Worm (Caenorhabditis elegans): ENCODE measurements around the gene F45D11.5.
A peak's percentile ranks its signal among the peaks of the same experiment; 100 is the strongest.
"Not testable (repeated sequence)": the region's sequence is repeated elsewhere in the genome, so short reads cannot be mapped to it uniquely, and the experiment has no call there.

Gene F45D11.5

DNA sequence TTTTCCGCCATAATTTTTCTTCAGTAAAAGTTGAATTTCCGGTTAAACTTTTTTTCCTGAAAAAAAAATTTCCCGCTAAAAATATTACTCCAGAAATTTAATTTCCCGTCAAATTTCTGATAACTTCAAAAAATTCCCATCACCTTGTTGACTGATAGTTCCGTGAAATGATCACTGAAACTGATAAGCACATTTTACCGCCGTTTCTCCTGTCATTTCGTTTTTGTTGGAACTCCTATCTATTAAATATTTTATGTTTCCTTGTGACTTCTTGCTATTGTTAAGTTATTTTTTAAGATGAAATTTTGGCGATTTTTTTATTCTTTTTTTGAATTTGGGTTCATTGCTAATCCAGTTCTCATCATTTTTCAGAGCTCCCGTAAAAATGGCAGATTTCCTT is 27.1 kb downstream of the F45D11.5 start, which contains the start of gene math-34 (continued):
- TF ChIP-seq lin-1 (GFP tag; IDR thresholded peaks at IDR 0.05) (no peak), vab-7 (GFP tag; IDR thresholded peaks at IDR 0.05) (no peak), hif-1 (tag; optimal IDR thresholded peaks at IDR 0.05) (no peak), nhr-10 (tag; optimal IDR thresholded peaks at IDR 0.05) (no peak), mdt-29 (GFP tag; IDR thresholded peaks at IDR 0.05) (no peak), set-16 (GFP tag; IDR thresholded peaks at IDR 0.05) (no peak), nhr-111 (GFP tag; optimal IDR thresholded peaks at IDR 0.05) (no peak), lir-3 (tag; optimal IDR thresholded peaks at IDR 0.05) (no peak), sdz-12 (GFP tag; optimal IDR thresholded peaks at IDR 0.05) (no peak), aly-2 (tag; optimal IDR thresholded peaks at IDR 0.05) (no peak), ZK337.2 (GFP tag; IDR thresholded peaks at IDR 0.05) (no peak), pqm-1 (tag; optimal IDR thresholded peaks at IDR 0.05) (peak; percentile 52)

DNA sequence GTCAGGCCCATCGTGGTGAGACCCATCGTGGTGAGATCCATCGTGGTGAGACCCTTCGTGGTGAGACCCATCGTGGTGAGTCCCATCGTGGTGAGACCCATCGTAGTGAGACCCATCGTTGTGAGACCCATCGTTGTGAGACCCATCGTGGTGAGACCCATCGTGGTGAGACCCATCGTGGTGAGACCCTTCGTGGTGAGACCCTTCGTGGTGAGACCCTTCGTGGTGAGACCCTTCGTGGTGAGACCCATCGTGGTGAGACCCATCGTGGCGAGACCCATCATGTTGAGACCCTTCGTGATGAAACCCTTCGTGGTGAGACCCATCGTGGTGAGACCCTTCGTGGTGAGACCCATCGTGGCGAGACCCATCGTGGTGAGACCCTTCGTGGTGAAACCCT is 33.0 kb downstream of the F45D11.5 start:
- TF ChIP-seq lim-7 (GFP tag; IDR thresholded peaks at IDR 0.05) (0 out of 2 replicates have a peak, but pooled peaks have one; percentile 57), set-16 (GFP tag; IDR thresholded peaks at IDR 0.05) (peak; percentile 60; the same call in 1 of the 2 replicates)

ce11 chrII:1040464-1040863 is 39.0 kb downstream of the F45D11.5 start, which contains the start of gene fbxb-39:
Gene fbxb-39 (minus strand): TSS chrII:1040564.
- TF ChIP-seq nhr-77 (tag; optimal IDR thresholded peaks at IDR 0.05) (no peak), nhr-111 (GFP tag; optimal IDR thresholded peaks at IDR 0.05) (no peak), daf-16 (GFP tag; optimal IDR thresholded peaks at IDR 0.05) (no peak), daf-16 (tag; optimal IDR thresholded peaks at IDR 0.05) (no peak), unc-62 (GFP tag; optimal IDR thresholded peaks at IDR 0.05 in 1 of 2) (no peak), unc-62 (tag; optimal IDR thresholded peaks at IDR 0.05) (no peak), mes-2 (tag; optimal IDR thresholded peaks at IDR 0.05; ENCODE audit: poor library complexity, severe bottlenecking) (no peak), T26A8.4 (GFP tag; IDR thresholded peaks at IDR 0.05) (no peak), ztf-7 (tag; optimal IDR thresholded peaks at IDR 0.05) (no peak), F44E2.7 (GFP tag; IDR thresholded peaks at IDR 0.05) (no peak), D1046.2 (GFP tag; IDR thresholded peaks at IDR 0.05) (no peak), zag-1 (tag; optimal IDR thresholded peaks at IDR 0.05) (no peak), aly-2 (tag; optimal IDR thresholded peaks at IDR 0.05) (no peak), ztf-11 (tag; optimal IDR thresholded peaks at IDR 0.05) (no peak), mdt-29 (GFP tag; IDR thresholded peaks at IDR 0.05) (no peak), ceh-32 (tag; optimal IDR thresholded peaks at IDR 0.05; ENCODE audit: poor library complexity) (no peak), mxl-2 (GFP tag; conservative IDR thresholded peaks at IDR 0.05) (no peak), dve-1 (tag; optimal IDR thresholded peaks at IDR 0.05; ENCODE audit: insufficient read depth) (no peak), lsy-2 (tag; optimal IDR thresholded peaks at IDR 0.05) (no peak), daf-8 (GFP tag; IDR thresholded peaks at IDR 0.05) (no peak), lir-3 (tag; optimal IDR thresholded peaks at IDR 0.05) (no peak)

ce11 chrII:1042227-1042626 is 40.7 kb downstream of the F45D11.5 start, which contains the start of gene fbxb-41:
Gene fbxb-41 (minus strand): TSS chrII:1042327.
- TF ChIP-seq unc-62 (GFP tag; optimal IDR thresholded peaks at IDR 0.05 in 1 of 2) (peak in 1 of 2 experiments; percentile 35), unc-62 (tag; optimal IDR thresholded peaks at IDR 0.05) (no peak), daf-12 (tag; optimal IDR thresholded peaks at IDR 0.05) (no peak), mdt-29 (GFP tag; IDR thresholded peaks at IDR 0.05) (no peak)

DNA sequence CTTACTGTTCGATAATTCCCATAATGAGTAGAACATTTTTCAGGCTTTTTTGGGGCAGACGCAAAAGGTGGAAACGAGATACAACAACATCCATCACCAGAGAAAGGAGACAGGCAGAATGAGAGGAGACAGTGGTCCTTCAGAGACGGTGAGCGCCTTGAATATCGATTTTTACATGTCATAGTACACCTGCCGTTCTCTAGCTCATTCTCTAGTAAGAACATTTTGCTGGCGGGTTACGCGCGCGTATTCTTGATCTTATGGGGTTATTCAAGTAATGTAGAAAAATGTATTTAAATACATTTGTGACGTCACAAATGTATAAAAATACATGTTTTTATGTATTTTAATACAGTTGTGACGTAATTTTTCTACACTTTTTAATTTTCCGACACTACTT is 42.4 kb downstream of the F45D11.5 start, which contains the start of gene fbxb-45:
Gene fbxb-45 (minus strand): TSS at position 101 of the 400 bp plus-strand sequence.
- not testable (repeated sequence) for TF ChIP-seq nhr-42 (GFP tag; IDR thresholded peaks at IDR 0.05); lin-15B (tag; optimal IDR thresholded peaks at IDR 0.05); zip-2 (tag; optimal IDR thresholded peaks at IDR 0.05)

Measured in whole organism, L4 larva.